Fruit fly (Drosophila melanogaster): ENCODE measurements around the gene CG7512.

CG7512 gene

dm6 chr3L:11513405-11513804 is at the start of gene CG7512:
Gene CG7512 (plus strand): TSS chr3L:11513705.
- no peak for TF ChIP-seq CG17801 (GFP tag; optimal IDR thresholded peaks at IDR 0.05; ENCODE audit: partially characterized antibody)

dm6 chr3L:11465371-11465914 is 48.1 kb upstream of the CG7512 start, which contains the start of gene Fum3:
Gene Fum3 (minus strand): TSS chr3L:11465864.
- TF ChIP-seq CG17801 (GFP tag; optimal IDR thresholded peaks at IDR 0.05; ENCODE audit: partially characterized antibody): no peak

dm6 chr3L:11466985-11467384 is 46.5 kb upstream of the CG7512 start:
- TF ChIP-seq CG17801 (GFP tag; optimal IDR thresholded peaks at IDR 0.05; ENCODE audit: partially characterized antibody): no peak

dm6 chr3L:11472388-11472787 is 41.1 kb upstream of the CG7512 start:
- no peak for TF ChIP-seq CG17801 (GFP tag; optimal IDR thresholded peaks at IDR 0.05; ENCODE audit: partially characterized antibody)

dm6 chr3L:11472991-11473390 is 40.5 kb upstream of the CG7512 start, which contains the start of gene Vha16-3:
Gene Vha16-3 (plus strand): TSS chr3L:11473291.
- TF ChIP-seq CG17801 (GFP tag; optimal IDR thresholded peaks at IDR 0.05; ENCODE audit: partially characterized antibody): no peak

- TF ChIP-seq CG17801 (GFP tag; optimal IDR thresholded peaks at IDR 0.05; ENCODE audit: partially characterized antibody): no peak
Observed at dm6 chr3L:11474658-11475057, 38.8 kb upstream of the CG7512 start, which contains the start of gene Vha16-2. Gene Vha16-2 (plus strand): TSS chr3L:11474958.

- no peak for TF ChIP-seq CG17801 (GFP tag; optimal IDR thresholded peaks at IDR 0.05; ENCODE audit: partially characterized antibody)
Observed at dm6 chr3L:11480304-11480703, 33.2 kb upstream of the CG7512 start.

- no peak for TF ChIP-seq CG17801 (GFP tag; optimal IDR thresholded peaks at IDR 0.05; ENCODE audit: partially characterized antibody)
Observed at dm6 chr3L:11483135-11483534, 30.4 kb upstream of the CG7512 start.

- no peak for TF ChIP-seq CG17801 (GFP tag; optimal IDR thresholded peaks at IDR 0.05; ENCODE audit: partially characterized antibody)
Observed at dm6 chr3L:11484483-11484882, 29.0 kb upstream of the CG7512 start.

dm6 chr3L:11485956-11486609 is 27.4 kb upstream of the CG7512 start:
- no peak for TF ChIP-seq CG17801 (GFP tag; optimal IDR thresholded peaks at IDR 0.05; ENCODE audit: partially characterized antibody)

- peak; percentile 55 for TF ChIP-seq CG17801 (GFP tag; optimal IDR thresholded peaks at IDR 0.05; ENCODE audit: partially characterized antibody)
Observed at dm6 chr3L:11487327-11487973, 26.1 kb upstream of the CG7512 start, which contains the start of gene chrb. Gene chrb (plus strand): TSS chr3L:11487550.

- TF ChIP-seq CG17801 (GFP tag; optimal IDR thresholded peaks at IDR 0.05; ENCODE audit: partially characterized antibody): no peak
Observed at dm6 chr3L:11488264-11488663, 25.2 kb upstream of the CG7512 start.

- TF ChIP-seq CG17801 (GFP tag; optimal IDR thresholded peaks at IDR 0.05; ENCODE audit: partially characterized antibody): no peak
Observed at dm6 chr3L:11489489-11489888, 24.0 kb upstream of the CG7512 start.

dm6 chr3L:11490539-11490938 is 23.0 kb upstream of the CG7512 start:
- TF ChIP-seq CG17801 (GFP tag; optimal IDR thresholded peaks at IDR 0.05; ENCODE audit: partially characterized antibody): no peak

dm6 chr3L:11491222-11491873 is 22.2 kb upstream of the CG7512 start:
- peak; percentile 82 for TF ChIP-seq CG17801 (GFP tag; optimal IDR thresholded peaks at IDR 0.05; ENCODE audit: partially characterized antibody)

- TF ChIP-seq CG17801 (GFP tag; optimal IDR thresholded peaks at IDR 0.05; ENCODE audit: partially characterized antibody): no peak
Observed at dm6 chr3L:11491874-11492268, 21.6 kb upstream of the CG7512 start.

Data from ovary, adult (tissue).